Worm (Caenorhabditis elegans): ENCODE data around the gene srsx-18.

- TF ChIP-seq ref-1 (GFP tag; conservative IDR thresholded peaks at IDR 0.05) (no peak), tab-1 (GFP tag; IDR thresholded peaks at IDR 0.05) (no peak)
Observed at ce11 chrV:5928006-5928405, 5.7 kb downstream of the srsx-18 start.
